Fruit fly (Drosophila melanogaster) whole organism, embryonic: ENCODE results near the gene Sec24CD.

Experiments
- B-H1 ChIP-seq: fragments of 200-800 bp; sonication (Bioruptor generic); IDR thresholded peaks from 3 replicates; pipeline ENCODE4 v1.3.6; 2022; ENCODE audit warnings: missing biosample characterization, missing genetic modification characterization
- CG18619 ChIP-seq: fragments of 200-800 bp; sonication (Bioruptor generic); optimal IDR thresholded peaks from 3 replicates; lab custom pipeline; 2017; ENCODE audit warnings: missing biosample characterization, mild to moderate bottlenecking, missing genetic modification characterization
- CG6791 ChIP-seq: fragments of 200-800 bp; sonication (Bioruptor generic); IDR thresholded peaks from 3 replicates; pipeline ENCODE4 v1.3.6; 2022; ENCODE audit warnings: missing biosample characterization, missing genetic modification characterization; ENCODE audit not compliant: partially characterized antibody
- Camta ChIP-seq: fragments of 200-800 bp; sonication (Bioruptor generic); optimal IDR thresholded peaks from 2 replicates; lab custom pipeline; 2016; ENCODE audit warnings: missing biosample characterization, missing genetic modification characterization
- GATAe ChIP-seq: fragments of 200-800 bp; sonication (Bioruptor generic); conservative IDR thresholded peaks from 2 replicates; pipeline ENCODE4 v1.3.6; 2022; ENCODE audit warnings: missing biosample characterization, missing genetic modification characterization
- Ssrp ChIP-seq: fragments of 200-800 bp; sonication (Bioruptor generic); optimal IDR thresholded peaks from 2 replicates; lab custom pipeline; 2018; ENCODE audit warnings: missing biosample characterization, mild to moderate bottlenecking, missing genetic modification characterization, moderate library complexity
- mld ChIP-seq: fragments of 200-800 bp; sonication (Bioruptor generic); IDR thresholded peaks from 3 replicates; pipeline ENCODE4 v1.3.6; 2022; ENCODE audit warnings: missing biosample characterization, missing genetic modification characterization; ENCODE audit not compliant: partially characterized antibody
- slp2 ChIP-seq: fragments of 200-800 bp; sonication (Bioruptor generic); optimal IDR thresholded peaks from 2 replicates; lab custom pipeline; 2016; ENCODE audit warnings: missing biosample characterization, missing genetic modification characterization
- zen2 ChIP-seq: fragments of 200-800 bp; sonication (Bioruptor generic); IDR thresholded peaks from 3 replicates; pipeline ENCODE4 v1.3.6; 2022; ENCODE audit warnings: missing biosample characterization, missing genetic modification characterization; ENCODE audit not compliant: partially characterized antibody

- no peak for TF ChIP-seq GATAe (GFP tag; lab: Robert Waterston, UW)
- no peak for TF ChIP-seq zen2 (GFP tag; lab: Robert Waterston, UW)
- no peak for TF ChIP-seq CG6791
- TF ChIP-seq CG18619 (GFP tag; lab: Kevin White, UChicago), result no peak
- no peak for TF ChIP-seq mld (GFP tag; lab: Robert Waterston, UW)
- no peak for TF ChIP-seq B-H1 (GFP tag; lab: Robert Waterston, UW)
- TF ChIP-seq slp2, result no peak
- TF ChIP-seq Camta (GFP tag; lab: Kevin White, UChicago), result no peak
- TF ChIP-seq Ssrp (tag; lab: Kevin White, UChicago), result no peak
These were observed 48.2 kb upstream of the Sec24CD start, which contains the start of gene CG4271 for dm6 chr2L:2284863-2285262.
